Worm (Caenorhabditis elegans) whole organism, young adult: ENCODE data around the gene npr-41.
A peak's percentile ranks its signal among the peaks of the same experiment; 100 is the strongest.

Experiments
- B0035.1 ChIP-seq: sonication (generic microtip); optimal IDR thresholded peaks from 2 replicates; lab custom pipeline; 2016; ENCODE audit warnings: missing genetic modification characterization, mild to moderate bottlenecking, missing compliant biosample characterization, missing genotype, missing genetic modification reagents
- C17E4.6 ChIP-seq: fragments of 200-800 bp; sonication (Bioruptor generic); IDR thresholded peaks from 2 replicates; pipeline ENCODE4 v1.3.6; 2022; ENCODE audit warnings: missing genetic modification reagents, missing genetic modification characterization, missing compliant biosample characterization
- D2030.7 ChIP-seq: fragments of 200-800 bp; sonication (Bioruptor generic); IDR thresholded peaks from 2 replicates; pipeline ENCODE4 v1.3.6; 2022; ENCODE audit warnings: missing genetic modification reagents, missing genetic modification characterization, missing compliant biosample characterization
- F10E7.11 ChIP-seq: sonication (generic microtip); optimal IDR thresholded peaks from 2 replicates; lab custom pipeline; 2017; ENCODE audit warnings: mild to moderate bottlenecking, missing genetic modification characterization, moderate library complexity, missing compliant biosample characterization
- F22D6.2 ChIP-seq: sonication (generic microtip); optimal IDR thresholded peaks from 2 replicates; lab custom pipeline; 2016; ENCODE audit warnings: mild to moderate bottlenecking, missing genetic modification characterization, missing compliant biosample characterization
- F33H1.4 ChIP-seq: fragments of 200-800 bp; sonication (Bioruptor generic); IDR thresholded peaks from 2 replicates; pipeline ENCODE4 v1.3.6; 2022; ENCODE audit warnings: missing genetic modification reagents, missing genetic modification characterization, missing compliant biosample characterization
- F57C9.4 ChIP-seq: sonication (generic microtip); optimal IDR thresholded peaks from 2 replicates; lab custom pipeline; 2017; ENCODE audit warnings: mild to moderate bottlenecking, missing genetic modification characterization, missing compliant biosample characterization
- T26A5.8 ChIP-seq: sonication (generic microtip); optimal IDR thresholded peaks from 2 replicates; lab custom pipeline; 2016; ENCODE audit warnings: missing genetic modification characterization, missing compliant biosample characterization
- Y53F4B.3 ChIP-seq: fragments of 200-800 bp; sonication (Bioruptor generic); IDR thresholded peaks from 2 replicates; pipeline ENCODE4 v1.3.6; 2022; ENCODE audit warnings: missing genetic modification reagents, missing genetic modification characterization, missing compliant biosample characterization
- Y56A3A.18 ChIP-seq: fragments of 200-800 bp; sonication (Bioruptor generic); IDR thresholded peaks from 2 replicates; pipeline ENCODE4 v1.3.6; 2022; ENCODE audit warnings: missing genetic modification reagents, missing genetic modification characterization, missing compliant biosample characterization
- aptf-2 ChIP-seq: fragments of 200-800 bp; sonication (Bioruptor generic); conservative IDR thresholded peaks from 2 replicates; pipeline ENCODE4 v1.3.6; 2022; ENCODE audit warnings: missing genetic modification reagents, missing genetic modification characterization, missing compliant biosample characterization
- aptf-3 ChIP-seq: fragments of 200-800 bp; sonication (Bioruptor generic); IDR thresholded peaks from 2 replicates; pipeline ENCODE4 v1.3.6; 2022; ENCODE audit warnings: missing genetic modification characterization, missing compliant biosample characterization
- attf-5 ChIP-seq: fragments of 200-800 bp; sonication (Bioruptor generic); optimal IDR thresholded peaks from 2 replicates; lab custom pipeline; 2018; ENCODE audit warnings: mild to moderate bottlenecking, missing genetic modification characterization, missing compliant biosample characterization
- cebp-1 ChIP-seq, 2 experiments: fragments of 200-800 bp in 1 of 2; sonication (Bioruptor generic) in 1 of 2; sonication (generic microtip) in 1 of 2; IDR thresholded peaks in 1 of 2; optimal IDR thresholded peaks in 1 of 2; 2 replicates each; pipeline versions ENCODE4 v1.3.6 to Lab custom; 2017 to 2022; ENCODE audit warnings: missing compliant biosample characterization in 2 of 2, missing genetic modification characterization in 2 of 2, mild to moderate bottlenecking in 1 of 2, missing genetic modification reagents in 1 of 2, moderate library complexity in 1 of 2
- chd-7 ChIP-seq: sonication (generic microtip); optimal IDR thresholded peaks from 2 replicates; lab custom pipeline; 2016; ENCODE audit warnings: mild to moderate bottlenecking, missing genetic modification characterization, moderate library complexity, missing compliant biosample characterization
- die-1 ChIP-seq: sonication (generic microtip); optimal IDR thresholded peaks from 2 replicates; lab custom pipeline; 2016; ENCODE audit warnings: missing genotype, mild to moderate bottlenecking, missing genetic modification characterization, missing compliant biosample characterization
- egrh-3 ChIP-seq: fragments of 200-800 bp; sonication (Bioruptor generic); IDR thresholded peaks from 2 replicates; pipeline ENCODE4 v1.3.6; 2022; ENCODE audit warnings: missing genetic modification reagents, missing genetic modification characterization, missing compliant biosample characterization
- ekl-4 ChIP-seq: fragments of 200-800 bp; sonication (Bioruptor generic); IDR thresholded peaks from 2 replicates; pipeline ENCODE4 v1.3.6; 2022; ENCODE audit warnings: missing genetic modification reagents, missing genetic modification characterization, missing compliant biosample characterization
- fkh-3 ChIP-seq: sonication (generic microtip); optimal IDR thresholded peaks from 2 replicates; lab custom pipeline; 2016; ENCODE audit warnings: mild to moderate bottlenecking, missing genetic modification characterization, missing compliant biosample characterization
- hlh-12 ChIP-seq: sonication (generic microtip); optimal IDR thresholded peaks from 2 replicates; lab custom pipeline; 2016; ENCODE audit warnings: missing genetic modification characterization, missing compliant biosample characterization
- hmg-1.2 ChIP-seq: fragments of 200-800 bp; sonication (Bioruptor generic); IDR thresholded peaks from 2 replicates; pipeline ENCODE4 v1.3.6; 2022; ENCODE audit warnings: missing genetic modification reagents, missing genetic modification characterization, missing compliant biosample characterization
- lag-1 ChIP-seq: fragments of 200-800 bp; sonication (Bioruptor generic); IDR thresholded peaks from 2 replicates; pipeline ENCODE4 v1.3.6; 2022; ENCODE audit warnings: missing genetic modification reagents, missing genetic modification characterization, missing compliant biosample characterization
- let-607 ChIP-seq, 2 experiments: fragments of 200-800 bp in 1 of 2; sonication (Bioruptor generic) in 1 of 2; sonication (generic microtip) in 1 of 2; optimal IDR thresholded peaks; 2 replicates each; lab custom pipeline; 2016 to 2018; ENCODE audit warnings: mild to moderate bottlenecking in 2 of 2, missing compliant biosample characterization in 2 of 2, missing genetic modification characterization in 2 of 2, moderate library complexity in 2 of 2, missing genotype in 1 of 2
- lin-35 ChIP-seq, 3 experiments: fragments of 150-350 bp in 2 of 3; sonication (generic microtip) in 1 of 3; optimal IDR thresholded peaks; 2 replicates each; lab custom pipeline; 2014 to 2018; ENCODE audit warnings: missing biosample characterization in 3 of 3, missing genetic modification characterization in 3 of 3, missing genetic modification reagents in 3 of 3
- lsl-1 ChIP-seq: fragments of 200-800 bp; sonication (Bioruptor generic); optimal IDR thresholded peaks from 2 replicates; lab custom pipeline; 2018; ENCODE audit warnings: mild to moderate bottlenecking, missing genetic modification characterization, moderate library complexity, missing compliant biosample characterization
- madf-3 ChIP-seq: fragments of 200-800 bp; sonication (Bioruptor generic); IDR thresholded peaks from 2 replicates; pipeline ENCODE4 v1.3.6; 2022; ENCODE audit warnings: missing genetic modification reagents, missing genetic modification characterization, missing compliant biosample characterization
- madf-6 ChIP-seq: fragments of 200-800 bp; sonication (Bioruptor generic); IDR thresholded peaks from 2 replicates; pipeline ENCODE4 v1.3.6; 2022; ENCODE audit warnings: missing genetic modification reagents, missing genetic modification characterization, missing compliant biosample characterization
- madf-8 ChIP-seq: fragments of 200-800 bp; sonication (Bioruptor generic); conservative IDR thresholded peaks from 2 replicates; pipeline ENCODE4 v1.3.6; 2022; ENCODE audit warnings: missing genetic modification reagents, missing genetic modification characterization, missing compliant biosample characterization
- mel-28 ChIP-seq: sonication (generic microtip); optimal IDR thresholded peaks from 2 replicates; lab custom pipeline; 2016; ENCODE audit warnings: borderline replicate concordance, mild to moderate bottlenecking, missing genetic modification characterization, missing compliant biosample characterization
- mes-4 ChIP-seq: sonication (generic microtip); optimal IDR thresholded peaks from 2 replicates; lab custom pipeline; 2016; ENCODE audit warnings: missing genotype, missing genetic modification characterization, missing compliant biosample characterization
- nfya-2 ChIP-seq: fragments of 200-800 bp; sonication (Bioruptor generic); IDR thresholded peaks from 2 replicates; pipeline ENCODE4 v1.3.6; 2022; ENCODE audit warnings: missing genetic modification reagents, missing genetic modification characterization, missing compliant biosample characterization
- nfyb-1 ChIP-seq: fragments of 200-800 bp; sonication (Bioruptor generic); IDR thresholded peaks from 2 replicates; pipeline ENCODE4 v1.3.6; 2022; ENCODE audit warnings: missing genetic modification reagents, missing genetic modification characterization, missing compliant biosample characterization
- nhr-90 ChIP-seq: sonication (generic microtip); optimal IDR thresholded peaks from 2 replicates; lab custom pipeline; 2016; ENCODE audit warnings: missing genotype, mild to moderate bottlenecking, missing genetic modification characterization, missing compliant biosample characterization
- pha-4 ChIP-seq: fragments of 150-350 bp; sonication (generic microtip); optimal IDR thresholded peaks from 2 replicates; lab custom pipeline; 2014; ENCODE audit warnings: missing biosample characterization, missing genetic modification reagents, missing genetic modification characterization
- repo-1 ChIP-seq: sonication (generic microtip); optimal IDR thresholded peaks from 2 replicates; lab custom pipeline; 2017; ENCODE audit warnings: mild to moderate bottlenecking, missing genetic modification characterization, missing compliant biosample characterization
- snpc-1.1 ChIP-seq: sonication (generic microtip); optimal IDR thresholded peaks from 2 replicates; lab custom pipeline; 2017; ENCODE audit warnings: missing genetic modification characterization, mild to moderate bottlenecking, missing compliant biosample characterization, antibody characterized with exemption, moderate library complexity, missing genotype, missing genetic modification reagents; ENCODE audit not compliant: insufficient read depth
- snpc-1.3 ChIP-seq: sonication (generic microtip); optimal IDR thresholded peaks from 2 replicates; lab custom pipeline; 2017; ENCODE audit warnings: missing genetic modification characterization, mild to moderate bottlenecking, missing compliant biosample characterization, antibody characterized with exemption, moderate library complexity, missing genotype, missing genetic modification reagents; ENCODE audit not compliant: insufficient read depth
- somi-1 ChIP-seq: fragments of 200-800 bp; sonication (Bioruptor generic); optimal IDR thresholded peaks from 2 replicates; lab custom pipeline; 2018; ENCODE audit warnings: mild to moderate bottlenecking, missing genetic modification characterization, missing compliant biosample characterization
- xnd-1 ChIP-seq: sonication (generic microtip); optimal IDR thresholded peaks from 2 replicates; lab custom pipeline; 2016; ENCODE audit warnings: missing genotype, missing genetic modification reagents, missing genetic modification characterization, missing compliant biosample characterization
- zim-3 ChIP-seq: sonication (generic microtip); optimal IDR thresholded peaks from 2 replicates; lab custom pipeline; 2017; ENCODE audit warnings: mild to moderate bottlenecking, missing genetic modification characterization, moderate library complexity, missing compliant biosample characterization
- ztf-26 ChIP-seq: sonication (generic microtip); optimal IDR thresholded peaks from 2 replicates; lab custom pipeline; 2017; ENCODE audit warnings: missing genetic modification characterization, missing compliant biosample characterization

The npr-41 gene

ce11 chrII:11535429-11535828 lies 25.0 kb downstream of the npr-41 start:
- TF ChIP-seq let-607 (tag; optimal IDR thresholded peaks at IDR 0.05; lab: Kevin White, UChicago) (no peak), ztf-26 (tag; lab: Kevin White, UChicago) (no peak), C17E4.6 (GFP tag; lab: Robert Waterston, UW) (no peak), aptf-3 (GFP tag; lab: Robert Waterston, UW) (no peak), cebp-1 (GFP tag; IDR thresholded peaks at IDR 0.05; lab: Robert Waterston, UW) (no peak), cebp-1 (tag; optimal IDR thresholded peaks at IDR 0.05; lab: Kevin White, UChicago) (peak; percentile 40), aptf-2 (GFP tag; lab: Robert Waterston, UW) (0 out of 2 replicates have a peak, but pooled peaks have one; percentile 21), lag-1 (GFP tag; lab: Robert Waterston, UW) (0 out of 2 replicates have a peak, but pooled peaks have one; percentile 52)

ce11 chrII:11535924-11536323 lies 25.5 kb downstream of the npr-41 start:
- no peak for TF ChIP-seq hlh-12 (tag; lab: Kevin White, UChicago)
- TF ChIP-seq cebp-1 (GFP tag; IDR thresholded peaks at IDR 0.05; lab: Robert Waterston, UW): no peak
- no peak for TF ChIP-seq cebp-1 (tag; optimal IDR thresholded peaks at IDR 0.05; lab: Kevin White, UChicago)
- no peak for TF ChIP-seq egrh-3
- TF ChIP-seq attf-5 (GFP tag; lab: Kevin White, UChicago): no peak
- TF ChIP-seq aptf-3 (GFP tag; lab: Robert Waterston, UW): no peak

- peak; percentile 31; the same call in 1 of the 2 replicates for TF ChIP-seq F33H1.4
- TF ChIP-seq chd-7: no peak
- peak; percentile 72 for TF ChIP-seq xnd-1 (tag; lab: Kevin White, UChicago)
- TF ChIP-seq lsl-1 (GFP tag; lab: Kevin White, UChicago): peak; percentile 81
- no peak for TF ChIP-seq egrh-3
- TF ChIP-seq D2030.7 (GFP tag; lab: Robert Waterston, UW): 0 out of 2 replicates have a peak, but pooled peaks have one; percentile 28
- peak; percentile 93 for TF ChIP-seq madf-8 (GFP tag; lab: Robert Waterston, UW)
- no peak for TF ChIP-seq hmg-1.2 (GFP tag; lab: Robert Waterston, UW)
- peak; percentile 92 for TF ChIP-seq madf-6 (GFP tag; lab: Robert Waterston, UW)
- TF ChIP-seq, all 124 proteins: peak for 6
Measured at ce11 chrII:11536505-11536904, 26.0 kb downstream of the npr-41 start.

DNA sequence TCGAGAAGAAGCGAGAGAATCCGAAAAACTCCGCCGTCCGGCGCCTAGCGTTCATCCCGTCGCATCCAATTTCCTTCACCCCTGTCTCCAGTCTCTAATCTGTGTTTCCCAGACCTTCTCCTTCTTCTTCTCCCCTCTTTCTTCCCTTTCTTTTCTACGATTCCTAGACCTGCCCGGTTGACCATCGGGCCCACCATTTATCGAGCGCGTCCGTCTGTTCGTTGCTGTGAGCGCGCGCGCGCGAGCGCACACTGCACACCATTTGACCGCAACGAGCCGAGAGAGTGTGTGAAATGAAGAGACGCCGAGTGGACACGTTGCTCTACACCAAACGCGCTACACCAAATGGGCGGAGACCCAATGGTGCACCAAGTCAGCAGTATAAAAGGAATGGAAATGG lies 26.6 kb downstream of the npr-41 start:
- no peak for TF ChIP-seq nfyb-1 (GFP tag; lab: Robert Waterston, UW)
- no peak for TF ChIP-seq F10E7.11 (tag; lab: Kevin White, UChicago)
- TF ChIP-seq lin-35 (GFP tag; optimal IDR thresholded peaks at IDR 0.05; lab: Kevin White, UChicago): peak in 2 of 3 experiments; percentile 38 to 44
- TF ChIP-seq ekl-4 (GFP tag; lab: Robert Waterston, UW): peak; percentile 64
- TF ChIP-seq B0035.1 (tag; lab: Kevin White, UChicago): no peak
- no peak for TF ChIP-seq nhr-90 (tag; lab: Kevin White, UChicago)
- no peak for TF ChIP-seq snpc-1.3 (tag; lab: Kevin White, UChicago)
- TF ChIP-seq fkh-3 (tag; lab: Kevin White, UChicago): no peak
- no peak for TF ChIP-seq Y56A3A.18 (GFP tag; lab: Robert Waterston, UW)
- no peak for TF ChIP-seq hlh-12 (tag; lab: Kevin White, UChicago)
- TF ChIP-seq pha-4 (tag; lab: Kevin White, UChicago): no peak
- TF ChIP-seq snpc-1.1: no peak
- TF ChIP-seq aptf-3 (GFP tag; lab: Robert Waterston, UW): no peak
- no peak for TF ChIP-seq mes-4 (tag; lab: Kevin White, UChicago)
- no peak for TF ChIP-seq somi-1 (GFP tag; lab: Kevin White, UChicago)
- TF ChIP-seq C17E4.6 (GFP tag; lab: Robert Waterston, UW): peak; percentile 78
- no peak for TF ChIP-seq zim-3 (tag; lab: Kevin White, UChicago)
- no peak for TF ChIP-seq F22D6.2 (tag; lab: Kevin White, UChicago)
- TF ChIP-seq F57C9.4: no peak
- no peak for TF ChIP-seq ztf-26 (tag; lab: Kevin White, UChicago)
- TF ChIP-seq madf-3: peak; percentile 92
- no peak for TF ChIP-seq mel-28 (tag; lab: Kevin White, UChicago)
- TF ChIP-seq hmg-1.2 (GFP tag; lab: Robert Waterston, UW): peak; percentile 92
- no peak for TF ChIP-seq die-1 (tag; lab: Kevin White, UChicago)
- TF ChIP-seq Y53F4B.3 (GFP tag; lab: Robert Waterston, UW): no peak
- TF ChIP-seq repo-1: no peak
- no peak for TF ChIP-seq nfya-2
- no peak for TF ChIP-seq T26A5.8
- TF ChIP-seq lag-1 (GFP tag; lab: Robert Waterston, UW): no peak
